Worm (Caenorhabditis elegans): ENCODE data around the gene K10C2.2.

ce11 chrX:6403122-6403521 lies 30.5 kb downstream of the K10C2.2 start, which contains the start of gene glt-4:
- TF ChIP-seq nhr-2 (tag; optimal IDR thresholded peaks at IDR 0.05) (no peak), ztf-11 (tag; optimal IDR thresholded peaks at IDR 0.05) (no peak), elt-1 (tag; optimal IDR thresholded peaks at IDR 0.05; ENCODE audit: borderline replicate concordance, insufficient read depth) (no peak), ces-1 (GFP tag; optimal IDR thresholded peaks at IDR 0.05) (no peak), blmp-1 (tag; optimal IDR thresholded peaks at IDR 0.05) (no peak), unc-62 (GFP tag; optimal IDR thresholded peaks at IDR 0.05) (no peak), unc-39 (tag; optimal IDR thresholded peaks at IDR 0.05) (no peak), mep-1 (tag; optimal IDR thresholded peaks at IDR 0.05) (no peak)
